Worm (Caenorhabditis elegans): ENCODE results near the gene ctl-2.

ctl-2 gene

DNA sequence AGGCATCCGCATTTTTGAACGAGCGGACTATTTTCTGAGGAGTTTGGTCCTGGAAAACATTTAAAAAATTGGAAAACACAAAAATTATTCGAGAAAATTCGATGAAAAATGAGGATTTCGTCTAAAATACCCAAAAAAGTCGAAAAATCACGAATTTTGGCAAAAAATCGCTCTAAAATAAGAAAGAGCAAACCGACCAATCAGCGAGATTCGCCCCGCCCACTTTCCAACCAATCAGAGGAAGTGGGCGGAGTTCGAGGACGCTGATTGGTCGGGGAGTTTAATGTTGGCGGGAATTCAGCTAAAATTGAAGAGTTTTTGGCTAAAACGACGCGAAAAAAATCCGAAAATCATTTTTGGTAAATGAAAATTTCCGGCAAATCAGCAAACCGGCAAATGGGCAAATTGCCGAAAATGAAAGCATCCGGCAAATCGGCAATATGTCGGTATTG lies 32.7 kb downstream of the ctl-2 start, which contains the start of gene Y54G11A.1:
Y54G11A.1 (minus strand) TSS at position 51 of the 452 bp plus-strand sequence.
- TF ChIP-seq F10B5.3 (tag; optimal IDR thresholded peaks at IDR 0.05) (no peak), mep-1 (tag; optimal IDR thresholded peaks at IDR 0.05) (no peak), mes-2 (tag; optimal IDR thresholded peaks at IDR 0.05; ENCODE audit: poor library complexity, severe bottlenecking) (no peak), php-3 (GFP tag; IDR thresholded peaks at IDR 0.05) (no peak), hmg-1.1 (GFP tag; IDR thresholded peaks at IDR 0.05) (no peak), fkh-10 (GFP tag; optimal IDR thresholded peaks at IDR 0.05) (no peak), nhr-237 (tag; optimal IDR thresholded peaks at IDR 0.05) (no peak), madf-9 (GFP tag; conservative IDR thresholded peaks at IDR 0.05) (no peak), dmd-9 (GFP tag; IDR thresholded peaks at IDR 0.05) (no peak), daf-8 (GFP tag; IDR thresholded peaks at IDR 0.05) (no peak), nhr-111 (GFP tag; optimal IDR thresholded peaks at IDR 0.05) (no peak), vab-7 (GFP tag; IDR thresholded peaks at IDR 0.05) (no peak)

DNA sequence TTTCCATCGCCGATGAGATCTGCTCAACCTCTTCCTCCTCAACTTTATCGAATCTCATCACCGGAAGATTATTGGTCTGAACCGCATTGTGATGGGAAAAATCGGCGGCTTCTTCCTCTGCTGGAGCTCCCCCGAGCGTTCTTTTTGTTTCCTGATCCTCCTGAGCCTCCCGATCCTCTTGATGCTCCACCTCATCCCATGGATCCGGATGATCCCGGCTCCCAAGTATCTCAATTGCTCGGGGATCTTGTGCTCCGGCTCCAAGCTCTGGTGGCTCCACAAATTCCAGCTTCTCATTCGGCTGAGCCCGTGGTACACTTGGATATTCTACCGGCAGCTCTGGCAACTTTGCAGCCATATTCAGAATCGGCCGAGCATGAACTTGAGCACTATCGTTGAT lies 43.9 kb downstream of the ctl-2 start:
- TF ChIP-seq mdt-29 (GFP tag; IDR thresholded peaks at IDR 0.05) (no peak), set-16 (GFP tag; IDR thresholded peaks at IDR 0.05) (peak; percentile 76)

DNA sequence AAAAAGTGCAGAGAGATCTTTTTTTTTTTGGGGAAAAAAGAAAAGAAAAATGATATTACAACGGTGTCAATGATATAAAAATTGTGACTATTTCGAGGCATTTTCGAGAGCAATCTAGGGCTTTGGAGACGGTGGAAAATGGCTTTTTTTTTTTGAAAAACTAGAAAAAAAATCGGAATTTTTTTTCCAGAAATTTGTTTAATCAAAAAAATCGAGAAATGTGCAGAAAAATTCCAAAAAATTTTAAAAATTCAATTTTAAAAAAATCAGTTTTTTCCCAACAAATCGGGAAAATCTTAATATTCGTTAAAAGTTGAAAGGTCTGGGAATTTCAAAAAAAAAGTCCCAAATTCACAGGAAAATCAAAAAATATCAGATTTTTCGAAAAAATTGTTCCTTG lies 45.0 kb downstream of the ctl-2 start, which contains the start of gene Y54G11A.19:
Y54G11A.19 (minus strand) TSS at position 101 of the 400 bp plus-strand sequence.
- TF ChIP-seq Y5F2A.4 (GFP tag; optimal IDR thresholded peaks at IDR 0.05) = no peak
- no peak for TF ChIP-seq ZK337.2 (GFP tag; IDR thresholded peaks at IDR 0.05)
- no peak for TF ChIP-seq lim-7 (GFP tag; IDR thresholded peaks at IDR 0.05)
- TF ChIP-seq pha-4 (GFP tag; IDR thresholded peaks at IDR 0.05) = no peak
- no peak for TF ChIP-seq pha-4 (tag; optimal IDR thresholded peaks at IDR 0.05)
- no peak for TF ChIP-seq ceh-62 (tag; optimal IDR thresholded peaks at IDR 0.05)
- no peak for TF ChIP-seq tra-1 (GFP tag; IDR thresholded peaks at IDR 0.05)
- no peak for TF ChIP-seq daf-16 (GFP tag; optimal IDR thresholded peaks at IDR 0.05)
- no peak for TF ChIP-seq daf-16 (tag; optimal IDR thresholded peaks at IDR 0.05)
- no peak for TF ChIP-seq hif-1 (tag; optimal IDR thresholded peaks at IDR 0.05)

DNA sequence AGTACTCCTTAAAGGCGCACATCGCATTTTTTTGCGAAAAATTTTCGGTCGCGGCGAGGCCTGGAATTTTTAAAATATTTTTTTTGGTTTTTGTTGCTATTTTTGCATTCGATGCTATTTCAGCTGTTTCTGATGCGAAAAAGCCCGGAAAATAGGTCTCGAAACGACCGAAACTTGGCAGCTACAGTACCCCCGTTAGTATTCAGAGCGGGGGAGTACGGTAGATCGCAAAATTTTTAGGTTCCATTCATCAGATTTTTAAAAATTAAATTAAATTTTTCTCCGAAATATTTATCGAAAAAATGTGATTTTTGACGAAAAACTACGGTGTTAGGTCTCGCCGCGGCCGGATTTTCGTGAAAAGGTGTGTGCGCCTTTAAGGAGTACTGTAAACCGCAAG lies 46.0 kb downstream of the ctl-2 start:
- TF ChIP-seq T20F7.1 (GFP tag; optimal IDR thresholded peaks at IDR 0.05) (no peak), nhr-42 (GFP tag; IDR thresholded peaks at IDR 0.05) (peak; percentile 41; the same call in 1 of the 2 replicates), gei-8 (GFP tag; optimal IDR thresholded peaks at IDR 0.05) (peak; percentile 14)

DNA sequence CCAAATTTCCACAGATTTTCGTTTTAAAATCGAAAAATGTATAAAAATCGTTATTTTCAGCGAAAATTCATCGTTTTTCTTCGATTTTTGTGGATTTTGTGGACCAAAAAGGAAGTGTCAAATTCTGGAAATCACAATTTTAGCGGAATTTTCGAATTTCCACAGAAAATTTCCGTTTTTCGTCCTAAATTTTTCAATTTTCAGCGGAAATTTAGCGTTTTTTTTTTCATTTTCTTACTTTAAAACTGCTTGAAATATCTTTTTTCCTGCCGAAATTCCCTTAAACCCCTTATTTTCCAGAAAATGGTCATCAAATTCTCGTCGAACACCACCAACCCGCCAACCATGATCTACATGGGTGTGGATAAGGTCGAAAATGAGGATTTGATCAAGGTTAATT lies 49.8 kb downstream of the ctl-2 start, which contains the start of gene Y54G11A.2:
Y54G11A.2 (plus strand) TSS at position 301 of the 400 bp plus-strand sequence.
- TF ChIP-seq mdl-1 (tag; optimal IDR thresholded peaks at IDR 0.05) (no peak), lin-29 (GFP tag; IDR thresholded peaks at IDR 0.05) (no peak), ces-1 (GFP tag; optimal IDR thresholded peaks at IDR 0.05) (no peak), R02D3.7 (tag; optimal IDR thresholded peaks at IDR 0.05) (no peak), Y75B8A.6 (GFP tag; IDR thresholded peaks at IDR 0.05) (no peak), ceh-20 (GFP tag; IDR thresholded peaks at IDR 0.05) (no peak), lin-1 (GFP tag; IDR thresholded peaks at IDR 0.05) (no peak), snpc-4 (tag; optimal IDR thresholded peaks at IDR 0.05) (no peak), rbr-2 (tag; optimal IDR thresholded peaks at IDR 0.05) (no peak), daf-16 (GFP tag; optimal IDR thresholded peaks at IDR 0.05) (no peak), daf-16 (tag; optimal IDR thresholded peaks at IDR 0.05) (no peak), madf-9 (GFP tag; conservative IDR thresholded peaks at IDR 0.05) (no peak), unc-62 (GFP tag; optimal IDR thresholded peaks at IDR 0.05 in 1 of 2) (no peak), unc-62 (tag; optimal IDR thresholded peaks at IDR 0.05) (no peak), fos-1 (tag; optimal IDR thresholded peaks at IDR 0.05) (no peak), mep-1 (tag; optimal IDR thresholded peaks at IDR 0.05) (no peak), ama-1 (optimal IDR thresholded peaks at IDR 0.05) (no peak), zfp-2 (tag; optimal IDR thresholded peaks at IDR 0.05) (no peak), attf-4 (tag; optimal IDR thresholded peaks at IDR 0.05) (no peak)

All from whole organism, L4 larva.